Fruit fly (Drosophila melanogaster) whole organism, wandering third instar larva: ENCODE data around the gene CG32816.
A peak's percentile ranks its signal among the peaks of the same experiment; 100 is the strongest.

Experiments
- Abd-B ChIP-seq: fragments of >200 bp; optimal IDR thresholded peaks from 2 replicates; lab custom pipeline; 2017; ENCODE audit warnings: missing biosample characterization, missing genetic modification characterization
- CG32264 ChIP-seq: fragments of 200-800 bp; sonication (Bioruptor generic); optimal IDR thresholded peaks from 2 replicates; lab custom pipeline; 2016; ENCODE audit warnings: missing biosample characterization, missing genetic modification characterization
- CG9705 ChIP-seq: fragments of 200-800 bp; sonication (Bioruptor generic); optimal IDR thresholded peaks from 2 replicates; lab custom pipeline; 2018; ENCODE audit warnings: missing biosample characterization, mild to moderate bottlenecking, missing genetic modification characterization
- CrebA ChIP-seq: fragments of 200-800 bp; sonication (Bioruptor generic); optimal IDR thresholded peaks from 2 replicates; lab custom pipeline; 2016; ENCODE audit warnings: missing biosample characterization, mild to moderate bottlenecking, missing genetic modification characterization, borderline replicate concordance
- Dfd ChIP-seq: fragments of >200 bp; optimal IDR thresholded peaks from 2 replicates; lab custom pipeline; 2017; ENCODE audit warnings: missing biosample characterization, missing genetic modification characterization
- Dif ChIP-seq: fragments of 200-275, 200-300 bp; sonication (Bioruptor generic); optimal IDR thresholded peaks from 2 replicates; lab custom pipeline; 2018; ENCODE audit warnings: missing biosample characterization, missing genetic modification characterization; ENCODE audit not compliant: partially characterized antibody
- GATAd ChIP-seq: sonication (Bioruptor generic); optimal IDR thresholded peaks from 2 replicates; lab custom pipeline; 2016; ENCODE audit warnings: missing biosample characterization, missing genetic modification characterization
- HLH106 ChIP-seq: fragments of 200-800 bp; optimal IDR thresholded peaks from 3 replicates; lab custom pipeline; 2019; ENCODE audit warnings: missing biosample characterization, mild to moderate bottlenecking, missing genetic modification characterization, moderate library complexity
- Hnf4 ChIP-seq: fragments of 200-800 bp; sonication (Bioruptor generic); optimal IDR thresholded peaks from 2 replicates; lab custom pipeline; 2016; ENCODE audit warnings: missing biosample characterization, mild to moderate bottlenecking, missing genetic modification characterization
- Hr83 ChIP-seq: fragments of 200-300 bp; sonication (Bioruptor generic); optimal IDR thresholded peaks from 2 replicates; lab custom pipeline; 2016; ENCODE audit warnings: missing biosample characterization, mild to moderate bottlenecking, missing genetic modification characterization, moderate library complexity; ENCODE audit not compliant: poor library complexity, severe bottlenecking
- Jra ChIP-seq: sonication (Bioruptor generic); optimal IDR thresholded peaks from 2 replicates; lab custom pipeline; 2016; ENCODE audit warnings: missing biosample characterization, missing genetic modification characterization
- Mio ChIP-seq: sonication (Bioruptor generic); optimal IDR thresholded peaks from 2 replicates; lab custom pipeline; 2016; ENCODE audit warnings: missing biosample characterization, missing genetic modification characterization
- Myc ChIP-seq: fragments of >200 bp; optimal IDR thresholded peaks from 2 replicates; lab custom pipeline; 2017
- N ChIP-seq: fragments of >200 bp; optimal IDR thresholded peaks from 2 replicates; lab custom pipeline; 2018; ENCODE audit warnings: missing biosample characterization, missing external identifiers, missing genetic modification characterization
- OdsH ChIP-seq: fragments of 200-800 bp; sonication (Bioruptor generic); optimal IDR thresholded peaks from 2 replicates; lab custom pipeline; 2016; ENCODE audit warnings: missing biosample characterization, mild to moderate bottlenecking, missing genetic modification characterization
- Rel ChIP-seq, 2 experiments: fragments of 200-800 bp; sonication (Bioruptor generic) in 1 of 2; optimal IDR thresholded peaks; 2 replicates in 1 of 2; 3 replicates in 1 of 2; lab custom pipeline; 2016 to 2019; ENCODE audit warnings: mild to moderate bottlenecking in 2 of 2, missing biosample characterization in 2 of 2, missing genetic modification characterization in 2 of 2, moderate library complexity in 1 of 2
- Sp1 ChIP-seq: fragments of 200-800 bp; sonication (Bioruptor generic); optimal IDR thresholded peaks from 3 replicates; lab custom pipeline; 2019; ENCODE audit warnings: missing biosample characterization, mild to moderate bottlenecking, missing genetic modification characterization, moderate library complexity
- Vsx2 ChIP-seq: fragments of 200-300, 225-300 bp; sonication (Bioruptor generic); optimal IDR thresholded peaks from 2 replicates; lab custom pipeline; 2018; ENCODE audit warnings: missing biosample characterization, missing genetic modification characterization; ENCODE audit not compliant: partially characterized antibody
- br ChIP-seq: fragments of 200-800 bp; sonication (Bioruptor generic); optimal IDR thresholded peaks from 2 replicates; lab custom pipeline; 2016; ENCODE audit warnings: missing biosample characterization, missing genetic modification characterization
- brk ChIP-seq: fragments of 200-800 bp; sonication (Bioruptor generic); optimal IDR thresholded peaks from 2 replicates; lab custom pipeline; 2016; ENCODE audit warnings: missing biosample characterization, mild to moderate bottlenecking, missing genetic modification characterization
- dl ChIP-seq, 2 experiments: fragments of 175-275, 200-275 bp in 1 of 2; fragments of 200-275 bp in 1 of 2; sonication (Bioruptor generic); optimal IDR thresholded peaks; lab custom pipeline; 2018; ENCODE audit warnings: mild to moderate bottlenecking in 2 of 2, missing biosample characterization in 2 of 2, missing genetic modification characterization in 2 of 2, moderate library complexity in 2 of 2; ENCODE audit not compliant: partially characterized antibody in 2 of 2, insufficient read depth in 1 of 2
- dmrt93B ChIP-seq: fragments of 200-800 bp; sonication (Bioruptor generic); optimal IDR thresholded peaks from 2 replicates; lab custom pipeline; 2018; ENCODE audit warnings: missing biosample characterization, mild to moderate bottlenecking, missing genetic modification characterization
- dsf ChIP-seq: sonication (Bioruptor generic); optimal IDR thresholded peaks from 2 replicates; lab custom pipeline; 2016; ENCODE audit warnings: missing biosample characterization, missing genetic modification characterization, borderline replicate concordance
- ey ChIP-seq: fragments of 200-800 bp; sonication (Bioruptor generic); optimal IDR thresholded peaks from 2 replicates; lab custom pipeline; 2016; ENCODE audit warnings: missing biosample characterization, missing genetic modification characterization
- foxo ChIP-seq, 2 experiments: fragments of 200-800 bp; sonication (Bioruptor generic); optimal IDR thresholded peaks; 2 replicates in 1 of 2; 3 replicates in 1 of 2; lab custom pipeline; 2016 to 2017; ENCODE audit warnings: missing biosample characterization in 2 of 2, missing genetic modification characterization in 2 of 2
- fru ChIP-seq: fragments of 200-800 bp; sonication (Bioruptor generic); optimal IDR thresholded peaks from 3 replicates; lab custom pipeline; 2016; ENCODE audit warnings: missing biosample characterization, mild to moderate bottlenecking, missing genetic modification characterization
- h ChIP-seq: fragments of 200-800 bp; sonication (Bioruptor generic); optimal IDR thresholded peaks from 3 replicates; lab custom pipeline; 2016; ENCODE audit warnings: missing biosample characterization, mild to moderate bottlenecking, missing genetic modification characterization
- jim ChIP-seq: fragments of 175-275, 200-325 bp; sonication (Bioruptor generic); optimal IDR thresholded peaks from 2 replicates; lab custom pipeline; 2016; ENCODE audit warnings: missing biosample characterization, mild to moderate bottlenecking, missing genetic modification characterization
- lola ChIP-seq: fragments of >200 bp; optimal IDR thresholded peaks from 2 replicates; lab custom pipeline; 2017; ENCODE audit warnings: missing biosample characterization, missing genetic modification characterization
- pan ChIP-seq: fragments of >200 bp; optimal IDR thresholded peaks from 2 replicates; lab custom pipeline; 2017
- psq ChIP-seq: fragments of 200-800 bp; sonication (Bioruptor generic); optimal IDR thresholded peaks from 3 replicates; lab custom pipeline; 2017; ENCODE audit warnings: missing biosample characterization, mild to moderate bottlenecking, missing genetic modification characterization, moderate library complexity
- rgr ChIP-seq: fragments of 200-800 bp; sonication (Bioruptor generic); optimal IDR thresholded peaks from 3 replicates; lab custom pipeline; 2016; ENCODE audit warnings: missing biosample characterization, mild to moderate bottlenecking, missing genetic modification characterization
- sage ChIP-seq: fragments of 200-800 bp; sonication (Bioruptor generic); optimal IDR thresholded peaks from 2 replicates; lab custom pipeline; 2016; ENCODE audit warnings: missing biosample characterization, mild to moderate bottlenecking, missing genetic modification characterization
- sv ChIP-seq: fragments of 200-800 bp; sonication (Bioruptor generic); optimal IDR thresholded peaks from 3 replicates; lab custom pipeline; 2016; ENCODE audit warnings: missing biosample characterization, missing genetic modification characterization
- tai ChIP-seq: sonication (Bioruptor generic); optimal IDR thresholded peaks from 2 replicates; lab custom pipeline; 2016; ENCODE audit warnings: missing biosample characterization, missing genetic modification characterization
- usp ChIP-seq: fragments of >200 bp; optimal IDR thresholded peaks from 2 replicates; lab custom pipeline; 2017; ENCODE audit warnings: missing biosample characterization, missing genetic modification characterization
- woc ChIP-seq: sonication (Bioruptor generic); optimal IDR thresholded peaks from 2 replicates; lab custom pipeline; 2016; ENCODE audit warnings: missing biosample characterization, mild to moderate bottlenecking, missing genetic modification characterization

Gene CG32816

DNA sequence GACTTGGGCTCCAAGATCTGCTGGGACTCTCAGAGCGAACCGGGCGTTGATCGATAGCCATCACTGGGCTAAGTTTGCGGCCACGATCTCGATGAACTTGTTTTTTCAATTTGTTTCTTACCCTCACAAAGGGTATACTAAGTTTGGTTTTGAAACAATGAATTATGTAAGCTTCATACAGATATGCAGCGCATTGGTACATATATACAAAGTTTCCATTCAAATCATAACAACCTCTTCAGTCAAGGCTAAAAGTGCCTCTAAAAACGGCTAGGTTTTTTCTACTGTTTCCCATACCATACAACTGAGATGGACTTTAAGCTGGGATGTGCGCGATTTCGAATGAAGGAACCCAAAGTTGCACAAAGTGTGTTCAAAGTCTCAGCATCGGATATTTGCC is 29.2 kb downstream of the CG32816 start:
- TF ChIP-seq ey (GFP tag; lab: Kevin White, UChicago) (peak; percentile 28), pan (lab: Kevin White, UChicago) (no peak), Sp1 (GFP tag; lab: Kevin White, UChicago) (peak; percentile 25), fru (GFP tag; lab: Kevin White, UChicago) (peak; percentile 57), h (peak; percentile 19), woc (GFP tag; lab: Kevin White, UChicago) (peak; percentile 43), OdsH (GFP tag; lab: Kevin White, UChicago) (no peak), foxo (GFP tag; optimal IDR thresholded peaks at IDR 0.05; lab: Kevin White, UChicago) (peak in 1 of 2 experiments; percentile 37), HLH106 (tag; lab: Kevin White, UChicago) (peak; percentile 28)

- no peak for TF ChIP-seq Abd-B
Measured at dm6 chrX:437404-437803, 33.1 kb downstream of the CG32816 start, which contains the start of gene Pgcl. Pgcl (minus strand) TSS chrX:437448.

DNA sequence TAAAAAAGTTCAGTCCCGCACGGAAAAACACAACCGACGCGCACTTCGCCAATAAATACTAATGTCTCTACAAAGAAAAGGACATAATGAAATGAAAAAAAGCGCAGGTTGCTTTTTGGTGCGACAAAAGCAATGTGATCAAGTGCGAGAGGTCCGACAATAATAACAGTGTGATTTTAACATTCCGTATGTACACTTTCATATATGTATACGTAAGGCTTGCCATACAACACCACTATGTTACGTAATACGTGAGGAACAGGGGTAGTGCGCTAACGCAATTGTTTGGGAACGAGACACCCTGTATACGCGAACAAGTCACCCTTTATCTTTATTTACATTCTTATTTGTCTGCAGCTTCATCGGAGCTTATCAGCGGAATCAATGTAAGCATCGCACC is 42.3 kb downstream of the CG32816 start:
- TF ChIP-seq foxo (GFP tag; optimal IDR thresholded peaks at IDR 0.05; lab: Kevin White, UChicago) (no peak), pan (lab: Kevin White, UChicago) (no peak), Dfd (GFP tag; lab: Kevin White, UChicago) (no peak), CG32264 (no peak), Rel (GFP tag; optimal IDR thresholded peaks at IDR 0.05; lab: Kevin White, UChicago) (no peak), Rel (tag; optimal IDR thresholded peaks at IDR 0.05; lab: Kevin White, UChicago) (no peak), CG9705 (no peak), HLH106 (tag; lab: Kevin White, UChicago) (no peak), brk (GFP tag; lab: Kevin White, UChicago) (no peak), br (GFP tag; lab: Kevin White, UChicago) (no peak), woc (GFP tag; lab: Kevin White, UChicago) (no peak), dsf (no peak), Vsx2 (no peak), Myc (no peak), ey (GFP tag; lab: Kevin White, UChicago) (no peak), usp (GFP tag; lab: Kevin White, UChicago) (no peak), CrebA (GFP tag; lab: Kevin White, UChicago) (no peak), lola (GFP tag; lab: Kevin White, UChicago) (no peak), fru (GFP tag; lab: Kevin White, UChicago) (no peak), Abd-B (no peak), GATAd (GFP tag; lab: Kevin White, UChicago) (no peak)

- TF ChIP-seq Rel (GFP tag; optimal IDR thresholded peaks at IDR 0.05; lab: Kevin White, UChicago) (no peak), Rel (tag; optimal IDR thresholded peaks at IDR 0.05; lab: Kevin White, UChicago) (no peak), CrebA (GFP tag; lab: Kevin White, UChicago) (no peak), Abd-B (no peak), HLH106 (tag; lab: Kevin White, UChicago) (peak; percentile 33), Dif (GFP tag; lab: Kevin White, UChicago) (no peak), lola (GFP tag; lab: Kevin White, UChicago) (no peak), pan (lab: Kevin White, UChicago) (no peak), jim (GFP tag; lab: Kevin White, UChicago) (no peak), GATAd (GFP tag; lab: Kevin White, UChicago) (no peak), sage (GFP tag; lab: Kevin White, UChicago) (no peak), fru (GFP tag; lab: Kevin White, UChicago) (peak; percentile 63), psq (no peak), foxo (GFP tag; optimal IDR thresholded peaks at IDR 0.05; lab: Kevin White, UChicago) (peak in 1 of 2 experiments; percentile 44), N (GFP tag; lab: Kevin White, UChicago) (no peak), Hnf4 (GFP tag; lab: Kevin White, UChicago) (peak; percentile 11), Sp1 (GFP tag; lab: Kevin White, UChicago) (peak; percentile 27), Mio (no peak), tai (GFP tag; lab: Kevin White, UChicago) (no peak), Vsx2 (no peak), dmrt93B (no peak), CG9705 (no peak), Hr83 (GFP tag; lab: Kevin White, UChicago) (no peak), Dfd (GFP tag; lab: Kevin White, UChicago) (no peak), CG32264 (no peak), br (GFP tag; lab: Kevin White, UChicago) (peak; percentile 36), rgr (GFP tag; lab: Kevin White, UChicago) (peak; percentile 20), Jra (GFP tag; lab: Kevin White, UChicago) (no peak), woc (GFP tag; lab: Kevin White, UChicago) (peak; percentile 32), h (peak; percentile 54), dl (GFP tag; optimal IDR thresholded peaks at IDR 0.05; lab: Kevin White, UChicago; ENCODE audit: insufficient read depth in 1 of 2, partially characterized antibody in 2 of 2) (no peak), ey (GFP tag; lab: Kevin White, UChicago) (peak; percentile 32), sv (no peak), brk (GFP tag; lab: Kevin White, UChicago) (no peak), Myc (no peak)
- TF ChIP-seq, all 38 proteins: peak for 10
Measured at dm6 chrX:425524-425923, 45.0 kb downstream of the CG32816 start.
